Fruit fly (Drosophila melanogaster): ENCODE data around the gene E2f2.

dm6 chr2L:21195331-21195730 is 38.8 kb upstream of the E2f2 start:
- TF ChIP-seq Sin3A (optimal IDR thresholded peaks at IDR 0.05), result no peak
- TF ChIP-seq h (optimal IDR thresholded peaks at IDR 0.05), result no peak
- TF ChIP-seq Myc (optimal IDR thresholded peaks at IDR 0.05), result no peak
- no peak for TF ChIP-seq psq (optimal IDR thresholded peaks at IDR 0.05)

Measured in Kc167 (cell line).